Worm (Caenorhabditis elegans) whole organism, L1 larva: ENCODE results near the gene C42C1.9.

Experiments used
- C04F5.9 ChIP-seq: sonication (generic microtip); optimal IDR thresholded peaks from 2 replicates; lab custom pipeline; 2016; ENCODE audit warnings: missing genetic modification characterization, missing compliant biosample characterization
- C16A3.4 ChIP-seq: fragments of 150-350 bp; optimal IDR thresholded peaks from 2 replicates; lab custom pipeline; 2014; ENCODE audit warnings: missing biosample characterization, missing genetic modification characterization
- Y116A8C.19 ChIP-seq: sonication (generic microtip); optimal IDR thresholded peaks from 2 replicates; lab custom pipeline; 2016; ENCODE audit warnings: missing compliant biosample characterization, missing genetic modification characterization, borderline replicate concordance
- ama-1 ChIP-seq: fragments of 150-350 bp; optimal IDR thresholded peaks from 2 replicates; lab custom pipeline; 2014
- blmp-1 ChIP-seq: fragments of 150-350 bp; optimal IDR thresholded peaks from 2 replicates; lab custom pipeline; 2014; ENCODE audit warnings: missing biosample characterization, missing genetic modification characterization
- ceh-63 ChIP-seq: fragments of 200-800 bp; sonication (Bioruptor generic); optimal IDR thresholded peaks from 2 replicates; lab custom pipeline; 2018; ENCODE audit warnings: mild to moderate bottlenecking, missing genetic modification characterization, missing compliant biosample characterization
- ceh-8 ChIP-seq: fragments of 200-800 bp; sonication (Bioruptor generic); optimal IDR thresholded peaks from 2 replicates; lab custom pipeline; 2018; ENCODE audit warnings: mild to moderate bottlenecking, missing genetic modification characterization, moderate library complexity, missing compliant biosample characterization
- ceh-88 ChIP-seq: fragments of 200-800 bp; sonication (Bioruptor generic); IDR thresholded peaks from 2 replicates; pipeline ENCODE4 v1.3.6; 2022; ENCODE audit warnings: missing genetic modification characterization, missing compliant biosample characterization
- ceh-90 ChIP-seq: sonication (generic microtip); optimal IDR thresholded peaks from 2 replicates; lab custom pipeline; 2016; ENCODE audit warnings: missing genetic modification characterization, missing compliant biosample characterization
- ces-1 ChIP-seq: fragments of 150-350 bp; optimal IDR thresholded peaks from 2 replicates; lab custom pipeline; 2014; ENCODE audit warnings: missing biosample characterization, missing genetic modification reagents, missing genetic modification characterization
- dpl-1 ChIP-seq, 3 experiments: fragments of 150-350 bp in 2 of 3; sonication (generic microtip) in 1 of 3; optimal IDR thresholded peaks; 2 replicates each; lab custom pipeline; 2014 to 2017; ENCODE audit warnings: missing biosample characterization in 3 of 3, missing genetic modification characterization in 3 of 3, missing genetic modification reagents in 3 of 3
- dsc-1 ChIP-seq: sonication (generic microtip); optimal IDR thresholded peaks from 2 replicates; lab custom pipeline; 2016; ENCODE audit warnings: mild to moderate bottlenecking, missing genetic modification characterization, missing compliant biosample characterization
- efl-1 ChIP-seq, 4 experiments: fragments of 150-350 bp; optimal IDR thresholded peaks in 3 of 4; peaks in 1 of 4; 1 replicate in 1 of 4; 2 replicates in 3 of 4; lab custom pipeline; 2014; ENCODE audit warnings: missing biosample characterization in 2 of 4, missing genetic modification characterization in 2 of 4, missing genetic modification reagents in 2 of 4
- egl-13 ChIP-seq: sonication (generic microtip); optimal IDR thresholded peaks from 2 replicates; lab custom pipeline; 2016; ENCODE audit warnings: missing genotype, missing genetic modification reagents, missing genetic modification characterization, missing compliant biosample characterization
- elt-3 ChIP-seq, 6 experiments: fragments of 150-350 bp in 1 of 6; sonication (generic microtip); optimal IDR thresholded peaks; 2 replicates each; lab custom pipeline; 2017 to 2018; ENCODE audit warnings: missing biosample characterization in 6 of 6, missing genetic modification characterization in 6 of 6, inconsistent platforms in 1 of 6
- ets-5 ChIP-seq: fragments of 200-800 bp; sonication (Bioruptor generic); IDR thresholded peaks from 2 replicates; pipeline ENCODE4 v1.3.6; 2022; ENCODE audit warnings: missing genetic modification characterization, missing compliant biosample characterization
- fkh-4 ChIP-seq: sonication (generic microtip); optimal IDR thresholded peaks from 2 replicates; lab custom pipeline; 2016; ENCODE audit warnings: missing compliant biosample characterization, missing genetic modification characterization, borderline replicate concordance
- fos-1 ChIP-seq: fragments of 150-350 bp; optimal IDR thresholded peaks from 2 replicates; lab custom pipeline; 2014; ENCODE audit warnings: missing biosample characterization, missing genetic modification characterization
- grh-1 ChIP-seq: fragments of 200-800 bp; sonication (Bioruptor generic); IDR thresholded peaks from 2 replicates; pipeline ENCODE4 v1.3.6; 2022; ENCODE audit warnings: missing genetic modification reagents, missing genetic modification characterization, missing compliant biosample characterization
- hlh-4 ChIP-seq: sonication (generic microtip); optimal IDR thresholded peaks from 2 replicates; lab custom pipeline; 2016; ENCODE audit warnings: mild to moderate bottlenecking, missing genetic modification characterization, missing compliant biosample characterization
- jun-1 ChIP-seq: fragments of 150-350 bp; optimal IDR thresholded peaks from 2 replicates; lab custom pipeline; 2014; ENCODE audit warnings: missing biosample characterization, missing genetic modification reagents, missing genetic modification characterization
- lin-13 ChIP-seq: fragments of 150-350 bp; optimal IDR thresholded peaks from 2 replicates; lab custom pipeline; 2014; ENCODE audit warnings: missing biosample characterization, missing genetic modification reagents, missing genetic modification characterization
- lin-15B ChIP-seq: fragments of 150-350 bp; sonication (generic microtip); optimal IDR thresholded peaks from 3 replicates; lab custom pipeline; 2014; ENCODE audit warnings: missing biosample characterization, missing genetic modification characterization
- lin-35 ChIP-seq, 2 experiments: fragments of 150-350 bp; optimal IDR thresholded peaks; 2 replicates each; lab custom pipeline; 2014; ENCODE audit warnings: missing biosample characterization in 2 of 2, missing genetic modification characterization in 2 of 2, missing genetic modification reagents in 2 of 2
- mab-9 ChIP-seq: fragments of 200-800 bp; sonication (Bioruptor generic); IDR thresholded peaks from 2 replicates; pipeline ENCODE4 v1.3.6; 2022; ENCODE audit warnings: missing genetic modification reagents, missing genetic modification characterization, missing compliant biosample characterization
- mdl-1 ChIP-seq, 2 experiments: fragments of 150-350 bp; optimal IDR thresholded peaks; 2 replicates each; lab custom pipeline; 2014 to 2017; ENCODE audit warnings: missing biosample characterization in 2 of 2, missing genetic modification characterization in 2 of 2, inconsistent platforms in 1 of 2
- mef-2 ChIP-seq: fragments of 150-350 bp; optimal IDR thresholded peaks from 2 replicates; lab custom pipeline; 2014; ENCODE audit warnings: missing biosample characterization, missing genetic modification characterization
- nhr-11 ChIP-seq: fragments of 150-350 bp; optimal IDR thresholded peaks from 2 replicates; lab custom pipeline; 2014; ENCODE audit warnings: missing biosample characterization, missing genetic modification characterization
- nhr-19 ChIP-seq: fragments of 200-800 bp; sonication (Bioruptor generic); conservative IDR thresholded peaks from 2 replicates; pipeline ENCODE4 v1.3.6; 2022; ENCODE audit warnings: missing genetic modification characterization, missing compliant biosample characterization
- nhr-20 ChIP-seq: sonication (generic microtip); optimal IDR thresholded peaks from 2 replicates; lab custom pipeline; 2016; ENCODE audit warnings: mild to moderate bottlenecking, missing genetic modification characterization, missing compliant biosample characterization
- nhr-47 ChIP-seq: sonication (generic microtip); optimal IDR thresholded peaks from 2 replicates; lab custom pipeline; 2016; ENCODE audit warnings: mild to moderate bottlenecking, missing genetic modification characterization, moderate library complexity, missing compliant biosample characterization
- nhr-84 ChIP-seq: sonication (generic microtip); optimal IDR thresholded peaks from 2 replicates; lab custom pipeline; 2017; ENCODE audit warnings: missing biosample characterization, missing genetic modification characterization
- nhr-90 ChIP-seq: sonication (generic microtip); optimal IDR thresholded peaks from 2 replicates; lab custom pipeline; 2016; ENCODE audit warnings: mild to moderate bottlenecking, missing genetic modification characterization, missing compliant biosample characterization; ENCODE audit not compliant: poor library complexity
- pag-3 ChIP-seq: sonication (generic microtip); optimal IDR thresholded peaks from 2 replicates; lab custom pipeline; 2017; ENCODE audit warnings: missing genetic modification characterization, mild to moderate bottlenecking, missing compliant biosample characterization, antibody characterized with exemption, borderline replicate concordance; ENCODE audit not compliant: insufficient read depth
- skn-1 ChIP-seq: fragments of 150-350 bp; optimal IDR thresholded peaks from 2 replicates; lab custom pipeline; 2014; ENCODE audit warnings: missing biosample characterization, missing genetic modification characterization
- snpc-4 ChIP-seq: fragments of 150-350 bp; optimal IDR thresholded peaks from 2 replicates; lab custom pipeline; 2014; ENCODE audit warnings: missing biosample characterization, missing genetic modification characterization
- snu-23 ChIP-seq: sonication (generic microtip); optimal IDR thresholded peaks from 2 replicates; lab custom pipeline; 2016; ENCODE audit warnings: missing genetic modification characterization, missing compliant biosample characterization
- sptf-1 ChIP-seq: fragments of 150-350 bp; optimal IDR thresholded peaks from 2 replicates; lab custom pipeline; 2014; ENCODE audit warnings: missing biosample characterization, missing genetic modification characterization
- sup-37 ChIP-seq: fragments of 200-800 bp; sonication (Bioruptor generic); optimal IDR thresholded peaks from 2 replicates; lab custom pipeline; 2018; ENCODE audit warnings: mild to moderate bottlenecking, missing genetic modification characterization, missing compliant biosample characterization
- tlp-1 ChIP-seq: fragments of 150-350 bp; optimal IDR thresholded peaks from 2 replicates; lab custom pipeline; 2014; ENCODE audit warnings: missing biosample characterization, missing genetic modification characterization
- unc-30 ChIP-seq: sonication (generic microtip); optimal IDR thresholded peaks from 2 replicates; lab custom pipeline; 2017; ENCODE audit warnings: missing biosample characterization, missing genetic modification characterization
- unc-86 ChIP-seq: sonication (generic microtip); optimal IDR thresholded peaks from 2 replicates; lab custom pipeline; 2016; ENCODE audit warnings: missing genetic modification characterization, missing compliant biosample characterization
- unc-98 ChIP-seq: fragments of 200-800 bp; sonication (Bioruptor generic); IDR thresholded peaks from 2 replicates; pipeline ENCODE4 v1.3.6; 2022; ENCODE audit warnings: missing genetic modification characterization, missing compliant biosample characterization
- vab-15 ChIP-seq: sonication (generic microtip); optimal IDR thresholded peaks from 2 replicates; lab custom pipeline; 2017; ENCODE audit warnings: missing genotype, mild to moderate bottlenecking, missing genetic modification characterization, missing compliant biosample characterization
- zip-4 ChIP-seq: fragments of 200-800 bp; sonication (Bioruptor generic); optimal IDR thresholded peaks from 2 replicates; lab custom pipeline; 2018; ENCODE audit warnings: mild to moderate bottlenecking, missing genetic modification characterization, moderate library complexity, missing compliant biosample characterization

C42C1.9 gene

ce11 chrIV:12261353-12261752 is 27.9 kb upstream of the C42C1.9 start, which contains the start of gene sre-14:
Gene sre-14 (minus strand): TSS chrIV:12261453.
- no peak for TF ChIP-seq mab-9 (GFP tag; lab: Robert Waterston, UW)
- TF ChIP-seq dsc-1 (tag; lab: Kevin White, UChicago): peak; percentile 22

DNA sequence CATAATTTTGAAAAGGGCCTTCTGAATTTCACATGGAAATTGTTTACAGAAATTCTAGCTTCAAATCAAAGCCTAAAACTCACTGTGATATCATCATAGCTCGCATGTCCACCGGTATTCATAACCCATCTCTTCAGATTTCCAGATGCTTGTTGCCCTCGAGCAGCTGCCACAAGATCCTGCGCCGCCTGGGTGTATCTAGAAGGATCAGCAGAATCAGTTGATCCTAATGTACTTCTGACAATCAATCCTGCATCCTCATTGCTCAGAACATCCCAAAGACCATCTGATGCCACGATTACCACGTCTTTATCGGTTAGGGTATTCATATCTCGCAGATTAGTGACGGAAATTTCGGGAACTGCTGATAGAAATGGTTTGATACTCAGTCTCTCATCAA is 23.4 kb upstream of the C42C1.9 start:
- TF ChIP-seq nhr-19 (GFP tag; lab: Robert Waterston, UW) (no peak), sptf-1 (tag; lab: Kevin White, UChicago) (no peak), lin-35 (GFP tag; optimal IDR thresholded peaks at IDR 0.05; lab: Kevin White, UChicago) (no peak), lin-13 (GFP tag; lab: Kevin White, UChicago) (no peak), lin-15B (tag; lab: Kevin White, UChicago) (no peak), ceh-63 (GFP tag; lab: Kevin White, UChicago) (no peak), unc-86 (tag; lab: Kevin White, UChicago) (no peak), elt-3 (tag; optimal IDR thresholded peaks at IDR 0.05; lab: Kevin White, UChicago) (no peak), pag-3 (tag; lab: Kevin White, UChicago) (no peak), hlh-4 (tag; lab: Kevin White, UChicago) (no peak)

DNA sequence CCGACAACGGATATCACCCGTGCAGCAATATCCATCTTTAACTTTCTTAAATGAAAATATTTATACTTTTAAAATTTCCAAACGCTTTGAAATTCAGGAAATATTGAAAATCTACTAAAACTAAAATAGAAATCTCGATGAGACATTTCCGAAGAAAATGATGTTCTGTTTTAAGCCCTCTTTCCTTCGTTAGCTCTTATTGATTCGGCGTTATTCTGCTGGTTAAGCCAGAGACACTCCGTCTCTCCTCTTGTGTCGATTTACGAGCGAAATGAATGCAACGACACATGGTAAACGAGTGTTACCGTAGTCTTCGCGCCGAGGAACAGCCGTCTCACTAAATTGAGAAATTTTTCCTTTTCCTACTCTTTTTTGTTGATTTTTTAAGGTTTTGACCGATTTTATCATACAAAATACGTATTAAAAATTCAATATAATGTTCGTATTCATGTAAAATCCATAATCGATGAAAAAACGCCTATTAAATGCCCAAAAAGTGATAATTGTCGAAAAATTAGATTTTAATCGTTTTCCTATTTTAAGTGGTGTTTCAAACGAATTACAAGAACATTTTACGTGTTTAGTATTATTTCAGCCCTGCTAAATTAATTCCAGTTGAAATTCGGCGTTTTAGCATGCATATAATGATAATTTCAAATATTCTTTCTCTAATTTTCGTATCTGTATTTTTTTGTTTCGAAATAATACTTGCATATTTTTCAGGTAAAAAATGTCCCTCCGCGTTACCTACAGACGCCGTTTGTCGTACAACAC is 20.8 kb upstream of the C42C1.9 start, which contains the start of the genes ppm-1.H and rpl-34:
ppm-1.H (minus strand) TSS at position 51 of the 774 bp plus-strand sequence.
rpl-34 (plus strand) TSS at position 724 of the 774 bp plus-strand sequence.
- TF ChIP-seq C04F5.9 (tag; lab: Kevin White, UChicago) (no peak), ceh-8 (GFP tag; lab: Kevin White, UChicago) (no peak), nhr-19 (GFP tag; lab: Robert Waterston, UW) (peak; percentile 20), unc-86 (tag; lab: Kevin White, UChicago) (peak; percentile 19), ets-5 (GFP tag; lab: Robert Waterston, UW) (no peak), dpl-1 (GFP tag; optimal IDR thresholded peaks at IDR 0.05; lab: Kevin White, UChicago) (peak; percentile 56 to 79 (median 66)), tlp-1 (no peak), ama-1 (no peak), C16A3.4 (tag; lab: Kevin White, UChicago) (peak; percentile 75), unc-98 (GFP tag; lab: Robert Waterston, UW) (no peak), sptf-1 (tag; lab: Kevin White, UChicago) (no peak), ceh-88 (GFP tag; lab: Robert Waterston, UW) (no peak), lin-15B (tag; lab: Kevin White, UChicago) (peak; percentile 62), egl-13 (tag; lab: Kevin White, UChicago) (no peak), blmp-1 (tag; lab: Kevin White, UChicago) (peak; percentile 70), Y116A8C.19 (tag; lab: Kevin White, UChicago) (no peak), pag-3 (tag; lab: Kevin White, UChicago) (no peak), mdl-1 (tag; optimal IDR thresholded peaks at IDR 0.05; lab: Kevin White, UChicago) (peak in 1 of 2 experiments; percentile 59), vab-15 (no peak), jun-1 (tag; lab: Kevin White, UChicago) (no peak), mef-2 (tag; lab: Kevin White, UChicago) (no peak), nhr-20 (tag; lab: Kevin White, UChicago) (peak; percentile 52), fos-1 (tag; lab: Kevin White, UChicago) (peak; percentile 9), fkh-4 (no peak), nhr-11 (no peak), skn-1 (tag; lab: Kevin White, UChicago) (peak; percentile 47), efl-1 (optimal IDR thresholded peaks at IDR 0.05; lab: Kevin White, UChicago) (peak; percentile 73 to 86), efl-1 (GFP tag; optimal IDR thresholded peaks at IDR 0.05 in 1 of 2; lab: Kevin White, UChicago) (peak; percentile 69 to 87), snpc-4 (tag; lab: Kevin White, UChicago) (no peak), ces-1 (GFP tag; lab: Kevin White, UChicago) (no peak), nhr-90 (tag; lab: Kevin White, UChicago) (no peak), zip-4 (GFP tag; lab: Kevin White, UChicago) (no peak), ceh-90 (tag; lab: Kevin White, UChicago) (no peak), hlh-4 (tag; lab: Kevin White, UChicago) (no peak), nhr-84 (tag; lab: Kevin White, UChicago) (no peak), unc-30 (no peak), snu-23 (peak; percentile 73), nhr-47 (tag; lab: Kevin White, UChicago) (peak; percentile 62), sup-37 (GFP tag; lab: Kevin White, UChicago) (no peak), grh-1 (GFP tag; lab: Robert Waterston, UW) (no peak)
